Worm (Caenorhabditis elegans) whole organism, L4 larva: Measurements from ENCODE around the gene let-418.

Experiments
- ceh-62 ChIP-seq: sonication (generic microtip); optimal IDR thresholded peaks from 2 replicates; lab custom pipeline; 2017; ENCODE audit warnings: missing biosample characterization, missing genetic modification characterization
- ceh-82 ChIP-seq: sonication (generic microtip); optimal IDR thresholded peaks from 2 replicates; lab custom pipeline; 2017; ENCODE audit warnings: missing biosample characterization, missing genetic modification characterization
- dve-1 ChIP-seq: sonication (generic microtip); optimal IDR thresholded peaks from 2 replicates; lab custom pipeline; 2017; ENCODE audit warnings: antibody characterized with exemption, mild to moderate bottlenecking, missing genetic modification characterization, missing compliant biosample characterization; ENCODE audit not compliant: insufficient read depth
- fos-1 ChIP-seq: fragments of 150-350 bp; optimal IDR thresholded peaks from 2 replicates; lab custom pipeline; 2014; ENCODE audit warnings: missing biosample characterization, missing genetic modification characterization
- hif-1 ChIP-seq, 2 experiments: sonication (generic microtip); optimal IDR thresholded peaks; 2 replicates each; lab custom pipeline; 2016 to 2017; ENCODE audit warnings: missing compliant biosample characterization in 2 of 2, missing genetic modification characterization in 2 of 2, missing genetic modification reagents in 2 of 2, missing genotype in 2 of 2, mild to moderate bottlenecking in 1 of 2
- jun-1 ChIP-seq: fragments of 150-350 bp; optimal IDR thresholded peaks from 2 replicates; lab custom pipeline; 2014; ENCODE audit warnings: missing biosample characterization, missing genetic modification reagents, missing genetic modification characterization
- mdl-1 ChIP-seq, 2 experiments: fragments of 150-350 bp in 1 of 2; sonication (generic microtip) in 1 of 2; optimal IDR thresholded peaks; 2 replicates each; lab custom pipeline; 2014 to 2017; ENCODE audit warnings: missing biosample characterization in 2 of 2, missing genetic modification characterization in 2 of 2
- nhr-41 ChIP-seq: fragments of 200-800 bp; sonication (Bioruptor generic); IDR thresholded peaks from 2 replicates; pipeline ENCODE4 v1.3.6; 2022; ENCODE audit warnings: missing genetic modification reagents, missing genetic modification characterization, missing compliant biosample characterization
- set-16 ChIP-seq: fragments of 200-800 bp; sonication (Bioruptor generic); IDR thresholded peaks from 2 replicates; pipeline ENCODE4 v1.3.6; 2022; ENCODE audit warnings: missing genetic modification reagents, missing genetic modification characterization, missing compliant biosample characterization
- zip-2 ChIP-seq: fragments of 150-350 bp; optimal IDR thresholded peaks from 2 replicates; lab custom pipeline; 2014; ENCODE audit warnings: missing biosample characterization, missing genetic modification characterization

ce11 chrV:5779984-5780383, 46.6 kb upstream of the let-418 start:
- no peak for TF ChIP-seq ceh-62 (tag; lab: Kevin White, UChicago)
- no peak for TF ChIP-seq mdl-1 (tag; optimal IDR thresholded peaks at IDR 0.05; lab: Kevin White, UChicago)
- TF ChIP-seq dve-1 (tag; lab: Kevin White, UChicago), result no peak
- no peak for TF ChIP-seq nhr-41 (GFP tag; lab: Robert Waterston, UW)
- TF ChIP-seq jun-1 (tag; lab: Kevin White, UChicago), result no peak
- no peak for TF ChIP-seq ceh-82 (tag; lab: Kevin White, UChicago)
- TF ChIP-seq hif-1 (tag; optimal IDR thresholded peaks at IDR 0.05; lab: Kevin White, UChicago), result no peak
- TF ChIP-seq fos-1 (tag; lab: Kevin White, UChicago), result no peak
- no peak for TF ChIP-seq set-16 (GFP tag; lab: Robert Waterston, UW)
- TF ChIP-seq zip-2 (tag; lab: Kevin White, UChicago), result no peak
